Worm (Caenorhabditis elegans) whole organism, mixed stage, embryonic: ENCODE measurements around the gene F23B12.4.

Source experiments
- bed-3 ChIP-seq: fragments of 200-800 bp; sonication (Bioruptor generic); optimal IDR thresholded peaks from 3 replicates; lab custom pipeline; 2018; ENCODE audit warnings: mild to moderate bottlenecking, missing genetic modification characterization, moderate library complexity, missing compliant biosample characterization
- ceh-39 ChIP-seq: fragments of 150-350 bp; optimal IDR thresholded peaks from 2 replicates; lab custom pipeline; 2014; ENCODE audit warnings: missing biosample characterization, missing genetic modification characterization
- ceh-83 ChIP-seq: fragments of 200-800 bp; sonication (Bioruptor generic); optimal IDR thresholded peaks from 2 replicates; lab custom pipeline; 2018; ENCODE audit warnings: mild to moderate bottlenecking, missing genetic modification characterization, missing compliant biosample characterization
- ces-1 ChIP-seq: fragments of 150-350 bp; optimal IDR thresholded peaks from 2 replicates; lab custom pipeline; 2014; ENCODE audit warnings: missing biosample characterization, missing genetic modification reagents, missing genetic modification characterization
- cnd-1 ChIP-seq: fragments of 200-800 bp; sonication (Bioruptor generic); optimal IDR thresholded peaks from 2 replicates; lab custom pipeline; 2018; ENCODE audit warnings: mild to moderate bottlenecking, missing genetic modification characterization, missing compliant biosample characterization
- drap-1 ChIP-seq: fragments of 200-800 bp; sonication (Bioruptor generic); optimal IDR thresholded peaks from 3 replicates; lab custom pipeline; 2018; ENCODE audit warnings: mild to moderate bottlenecking, missing genetic modification characterization, missing compliant biosample characterization
- elt-1 ChIP-seq: sonication (generic microtip); optimal IDR thresholded peaks from 2 replicates; lab custom pipeline; 2017; ENCODE audit warnings: missing genetic modification characterization, mild to moderate bottlenecking, missing compliant biosample characterization, antibody characterized with exemption, moderate library complexity, borderline replicate concordance; ENCODE audit not compliant: insufficient read depth
- elt-3 ChIP-seq: fragments of 150-350 bp; optimal IDR thresholded peaks from 2 replicates; lab custom pipeline; 2014; ENCODE audit warnings: missing biosample characterization, missing genetic modification characterization
- flh-1 ChIP-seq: fragments of 200-800 bp; sonication (Bioruptor generic); optimal IDR thresholded peaks from 2 replicates; lab custom pipeline; 2018; ENCODE audit warnings: mild to moderate bottlenecking, missing genetic modification characterization, moderate library complexity, missing compliant biosample characterization
- ham-2 ChIP-seq: fragments of 200-800 bp; sonication (Bioruptor generic); optimal IDR thresholded peaks from 2 replicates; lab custom pipeline; 2018; ENCODE audit warnings: mild to moderate bottlenecking, missing genetic modification characterization, missing compliant biosample characterization
- hlh-1 ChIP-seq: fragments of 150-350 bp; optimal IDR thresholded peaks from 2 replicates; lab custom pipeline; 2014; ENCODE audit warnings: missing biosample characterization, missing genetic modification reagents, missing genetic modification characterization
- lin-13 ChIP-seq: fragments of 150-350 bp; optimal IDR thresholded peaks from 2 replicates; lab custom pipeline; 2014; ENCODE audit warnings: missing biosample characterization, missing genetic modification characterization
- lsy-2 ChIP-seq: fragments of 150-350 bp; optimal IDR thresholded peaks from 2 replicates; lab custom pipeline; 2014; ENCODE audit warnings: missing biosample characterization, missing genetic modification characterization
- mab-5 ChIP-seq: fragments of 150-350 bp; optimal IDR thresholded peaks from 2 replicates; lab custom pipeline; 2014; ENCODE audit warnings: missing biosample characterization, missing genetic modification characterization
- mep-1 ChIP-seq: fragments of 150-350 bp; optimal IDR thresholded peaks from 2 replicates; lab custom pipeline; 2017; ENCODE audit warnings: missing biosample characterization, missing genetic modification reagents, missing genetic modification characterization, inconsistent platforms
- mls-2 ChIP-seq: sonication (generic microtip); optimal IDR thresholded peaks from 2 replicates; lab custom pipeline; 2016; ENCODE audit warnings: mild to moderate bottlenecking, missing genetic modification characterization, moderate library complexity, missing compliant biosample characterization
- nhr-12 ChIP-seq: fragments of 150-350 bp; optimal IDR thresholded peaks from 2 replicates; lab custom pipeline; 2014; ENCODE audit warnings: missing biosample characterization, missing genetic modification characterization
- nhr-2 ChIP-seq: fragments of 150-350 bp; optimal IDR thresholded peaks from 2 replicates; lab custom pipeline; 2014; ENCODE audit warnings: missing biosample characterization, missing genetic modification characterization
- nhr-28 ChIP-seq: fragments of 150-350 bp; optimal IDR thresholded peaks from 2 replicates; lab custom pipeline; 2014; ENCODE audit warnings: missing biosample characterization, missing genetic modification characterization
- nhr-76 ChIP-seq: sonication (generic microtip); optimal IDR thresholded peaks from 2 replicates; lab custom pipeline; 2017; ENCODE audit warnings: missing biosample characterization, missing genetic modification characterization
- pha-4 ChIP-seq: fragments of 150-350 bp; optimal IDR thresholded peaks from 2 replicates; lab custom pipeline; 2018; ENCODE audit warnings: missing biosample characterization, missing genetic modification reagents, missing genetic modification characterization
- sem-2 ChIP-seq: fragments of 200-800 bp; sonication (Bioruptor generic); optimal IDR thresholded peaks from 2 replicates; lab custom pipeline; 2018; ENCODE audit warnings: mild to moderate bottlenecking, missing genetic modification characterization, missing compliant biosample characterization
- snpc-4 ChIP-seq: fragments of 150-350 bp; optimal IDR thresholded peaks from 2 replicates; lab custom pipeline; 2014; ENCODE audit warnings: missing biosample characterization, missing genetic modification characterization
- sptf-1 ChIP-seq: sonication (generic microtip); optimal IDR thresholded peaks from 2 replicates; lab custom pipeline; 2017; ENCODE audit warnings: mild to moderate bottlenecking, missing genetic modification characterization, moderate library complexity, missing compliant biosample characterization
- tbx-8 ChIP-seq: fragments of 200-800 bp; sonication (Bioruptor generic); optimal IDR thresholded peaks from 2 replicates; lab custom pipeline; 2018; ENCODE audit warnings: mild to moderate bottlenecking, missing genetic modification characterization, moderate library complexity, missing compliant biosample characterization
- unc-120 ChIP-seq: sonication (generic microtip); optimal IDR thresholded peaks from 2 replicates; lab custom pipeline; 2017; ENCODE audit warnings: missing genetic modification characterization, missing compliant biosample characterization; ENCODE audit not compliant: poor library complexity, severe bottlenecking
- unc-39 ChIP-seq: fragments of 150-350 bp; optimal IDR thresholded peaks from 2 replicates; lab custom pipeline; 2014; ENCODE audit warnings: missing biosample characterization, missing genetic modification characterization
- unc-62 ChIP-seq: fragments of 150-350 bp; optimal IDR thresholded peaks from 2 replicates; lab custom pipeline; 2014; ENCODE audit warnings: missing biosample characterization, missing genetic modification reagents, missing genetic modification characterization
- zip-8 ChIP-seq: fragments of 150-350 bp; optimal IDR thresholded peaks from 2 replicates; lab custom pipeline; 2014; ENCODE audit warnings: missing biosample characterization, missing genetic modification characterization
- ztf-11 ChIP-seq: fragments of 150-350 bp; optimal IDR thresholded peaks from 2 replicates; lab custom pipeline; 2014; ENCODE audit warnings: missing biosample characterization, missing genetic modification characterization

The F23B12.4 gene

ce11 chrV:14440841-14441240 is at the start of gene F23B12.4:
F23B12.4 (plus strand) TSS chrV:14441141.
- TF ChIP-seq mls-2 (tag; lab: Kevin White, UChicago) = no peak
- TF ChIP-seq drap-1 (GFP tag; lab: Kevin White, UChicago) = no peak
- TF ChIP-seq unc-120 (tag; lab: Kevin White, UChicago) = no peak
- TF ChIP-seq sem-2 = no peak
- no peak for TF ChIP-seq tbx-8 (GFP tag; lab: Kevin White, UChicago)
- TF ChIP-seq nhr-12 (tag; lab: Kevin White, UChicago) = no peak
- no peak for TF ChIP-seq mep-1 (tag; lab: Kevin White, UChicago)
- TF ChIP-seq ceh-39 (tag; lab: Kevin White, UChicago) = no peak
- no peak for TF ChIP-seq bed-3 (GFP tag; lab: Kevin White, UChicago)
- no peak for TF ChIP-seq ham-2 (GFP tag; lab: Kevin White, UChicago)
- no peak for TF ChIP-seq sptf-1 (tag; lab: Kevin White, UChicago)
- TF ChIP-seq cnd-1 (tag; lab: Kevin White, UChicago) = no peak
- no peak for TF ChIP-seq nhr-76 (tag; lab: Kevin White, UChicago)

ce11 chrV:14391830-14392229 is 49.1 kb upstream of the F23B12.4 start, which contains the start of gene C15H11.10:
C15H11.10 (plus strand) TSS chrV:14392130.
- TF ChIP-seq unc-62 (GFP tag; lab: Kevin White, UChicago) = no peak
- no peak for TF ChIP-seq nhr-12 (tag; lab: Kevin White, UChicago)
- TF ChIP-seq bed-3 (GFP tag; lab: Kevin White, UChicago) = no peak
- TF ChIP-seq sem-2 = no peak
- no peak for TF ChIP-seq elt-1 (tag; lab: Kevin White, UChicago)
- TF ChIP-seq drap-1 (GFP tag; lab: Kevin White, UChicago) = no peak
- no peak for TF ChIP-seq ztf-11 (tag; lab: Kevin White, UChicago)
- no peak for TF ChIP-seq unc-39 (tag; lab: Kevin White, UChicago)
- no peak for TF ChIP-seq tbx-8 (GFP tag; lab: Kevin White, UChicago)

- TF ChIP-seq cnd-1 (tag; lab: Kevin White, UChicago) (no peak), flh-1 (GFP tag; lab: Kevin White, UChicago) (no peak), zip-8 (no peak), nhr-12 (tag; lab: Kevin White, UChicago) (no peak), nhr-28 (tag; lab: Kevin White, UChicago) (no peak), unc-62 (GFP tag; lab: Kevin White, UChicago) (no peak), unc-120 (tag; lab: Kevin White, UChicago) (no peak)
These were observed 47.4 kb upstream of the F23B12.4 start, which contains the start of gene C15H11.1 for ce11 chrV:14393504-14393903. C15H11.1 (plus strand) TSS chrV:14393804.

- TF ChIP-seq nhr-12 (tag; lab: Kevin White, UChicago) (no peak), ham-2 (GFP tag; lab: Kevin White, UChicago) (no peak), ztf-11 (tag; lab: Kevin White, UChicago) (no peak), hlh-1 (tag; lab: Kevin White, UChicago) (no peak), elt-1 (tag; lab: Kevin White, UChicago) (no peak), lsy-2 (no peak), lin-13 (tag; lab: Kevin White, UChicago) (no peak), mep-1 (tag; lab: Kevin White, UChicago) (no peak), cnd-1 (tag; lab: Kevin White, UChicago) (no peak), ces-1 (GFP tag; lab: Kevin White, UChicago) (no peak), zip-8 (no peak), sem-2 (no peak), mls-2 (tag; lab: Kevin White, UChicago) (no peak), ceh-83 (GFP tag; lab: Kevin White, UChicago) (no peak), nhr-2 (tag; lab: Kevin White, UChicago) (no peak)
These were observed 46.2 kb upstream of the F23B12.4 start, which contains the start of gene C15H11.13 for ce11 chrV:14394743-14395142. C15H11.13 (plus strand) TSS chrV:14395043.

- TF ChIP-seq ces-1 (GFP tag; lab: Kevin White, UChicago) (no peak), elt-3 (tag; lab: Kevin White, UChicago) (no peak), mab-5 (tag; lab: Kevin White, UChicago) (no peak), pha-4 (tag; lab: Kevin White, UChicago) (no peak), snpc-4 (no peak)
These were observed 44.7 kb upstream of the F23B12.4 start for ce11 chrV:14396123-14396669.
